Worm (Caenorhabditis elegans) whole organism, L4 larva: ENCODE data around the gene atg-2.

Source experiments
- T20F7.1 ChIP-seq: fragments of 200-800 bp; sonication (Bioruptor generic); optimal IDR thresholded peaks from 2 replicates; lab custom pipeline; 2018; ENCODE audit warnings: mild to moderate bottlenecking, missing genetic modification characterization, missing compliant biosample characterization
- T26A8.4 ChIP-seq: fragments of 200-800 bp; sonication (Bioruptor generic); IDR thresholded peaks from 2 replicates; pipeline ENCODE4 v1.3.6; 2022; ENCODE audit warnings: missing genetic modification characterization, missing compliant biosample characterization
- ZK337.2 ChIP-seq: fragments of 200-800 bp; sonication (Bioruptor generic); IDR thresholded peaks from 2 replicates; pipeline ENCODE4 v1.3.6; 2022; ENCODE audit warnings: missing genetic modification reagents, missing genetic modification characterization, missing compliant biosample characterization
- ama-1 ChIP-seq: fragments of 150-350 bp; optimal IDR thresholded peaks from 2 replicates; lab custom pipeline; 2014; ENCODE audit warnings: inconsistent platforms, mixed read lengths
- ceh-44 ChIP-seq: fragments of 200-800 bp; sonication (Bioruptor generic); IDR thresholded peaks from 2 replicates; pipeline ENCODE4 v1.3.6; 2022; ENCODE audit warnings: missing genetic modification reagents, missing genetic modification characterization, missing compliant biosample characterization
- ceh-62 ChIP-seq: sonication (generic microtip); optimal IDR thresholded peaks from 2 replicates; lab custom pipeline; 2017; ENCODE audit warnings: missing biosample characterization, missing genetic modification characterization
- ces-1 ChIP-seq: fragments of 150-350 bp; sonication (generic microtip); optimal IDR thresholded peaks from 4 replicates; lab custom pipeline; 2014; ENCODE audit warnings: missing biosample characterization, missing genetic modification reagents, missing genetic modification characterization
- ctbp-1 ChIP-seq: fragments of 200-800 bp; sonication (Bioruptor generic); IDR thresholded peaks from 2 replicates; pipeline ENCODE4 v1.3.6; 2022; ENCODE audit warnings: missing genetic modification reagents, missing genetic modification characterization, missing compliant biosample characterization
- daf-12 ChIP-seq: fragments of 150-350 bp; optimal IDR thresholded peaks from 2 replicates; lab custom pipeline; 2014; ENCODE audit warnings: missing biosample characterization, missing genetic modification reagents, missing genetic modification characterization
- daf-16 ChIP-seq, 3 experiments: sonication (generic microtip); optimal IDR thresholded peaks; 2 replicates each; lab custom pipeline; 2016 to 2017; ENCODE audit warnings: missing genetic modification characterization in 3 of 3, missing genetic modification reagents in 3 of 3, mild to moderate bottlenecking in 2 of 3, missing compliant biosample characterization in 2 of 3, missing biosample characterization in 1 of 3, moderate library complexity in 1 of 3
- dmd-6 ChIP-seq: fragments of 200-800 bp; sonication (Bioruptor generic); IDR thresholded peaks from 2 replicates; pipeline ENCODE4 v1.3.6; 2022; ENCODE audit warnings: missing genetic modification reagents, missing genetic modification characterization, missing compliant biosample characterization
- dmd-8 ChIP-seq: fragments of 200-800 bp; sonication (Bioruptor generic); IDR thresholded peaks from 2 replicates; pipeline ENCODE4 v1.3.6; 2022; ENCODE audit warnings: missing genetic modification characterization, missing compliant biosample characterization
- dmd-9 ChIP-seq: fragments of 200-800 bp; sonication (Bioruptor generic); IDR thresholded peaks from 2 replicates; pipeline ENCODE4 v1.3.6; 2022; ENCODE audit warnings: missing genetic modification reagents, missing genetic modification characterization, missing compliant biosample characterization
- duxl-1 ChIP-seq: sonication (generic microtip); optimal IDR thresholded peaks from 2 replicates; lab custom pipeline; 2016; ENCODE audit warnings: mild to moderate bottlenecking, missing genetic modification characterization, moderate library complexity, missing compliant biosample characterization; ENCODE audit not compliant: poor library complexity
- dve-1 ChIP-seq: sonication (generic microtip); optimal IDR thresholded peaks from 2 replicates; lab custom pipeline; 2017; ENCODE audit warnings: antibody characterized with exemption, mild to moderate bottlenecking, missing genetic modification characterization, missing compliant biosample characterization; ENCODE audit not compliant: insufficient read depth
- gei-8 ChIP-seq: fragments of 200-800 bp; sonication (Bioruptor generic); optimal IDR thresholded peaks from 2 replicates; lab custom pipeline; 2018; ENCODE audit warnings: mild to moderate bottlenecking, missing genetic modification characterization, missing compliant biosample characterization
- hif-1 ChIP-seq, 2 experiments: sonication (generic microtip); optimal IDR thresholded peaks; 2 replicates each; lab custom pipeline; 2016 to 2017; ENCODE audit warnings: missing compliant biosample characterization in 2 of 2, missing genetic modification characterization in 2 of 2, missing genetic modification reagents in 2 of 2, missing genotype in 2 of 2, mild to moderate bottlenecking in 1 of 2
- hlh-11 ChIP-seq: fragments of 200-800 bp; sonication (Bioruptor generic); optimal IDR thresholded peaks from 2 replicates; lab custom pipeline; 2018; ENCODE audit warnings: mild to moderate bottlenecking, missing genetic modification characterization, missing compliant biosample characterization
- hlh-30 ChIP-seq: sonication (generic microtip); optimal IDR thresholded peaks from 2 replicates; lab custom pipeline; 2017; ENCODE audit warnings: antibody characterized with exemption, mild to moderate bottlenecking, missing genetic modification characterization, missing compliant biosample characterization; ENCODE audit not compliant: insufficient read depth
- lim-7 ChIP-seq: fragments of 200-800 bp; sonication (Bioruptor generic); IDR thresholded peaks from 2 replicates; pipeline ENCODE4 v1.3.6; 2022; ENCODE audit warnings: missing genetic modification characterization, missing compliant biosample characterization
- lin-1 ChIP-seq: fragments of 200-800 bp; sonication (Bioruptor generic); IDR thresholded peaks from 2 replicates; pipeline ENCODE4 v1.3.6; 2022; ENCODE audit warnings: missing genetic modification reagents, missing genetic modification characterization, missing compliant biosample characterization
- lin-15B ChIP-seq: fragments of 150-350 bp; sonication (generic microtip); optimal IDR thresholded peaks from 3 replicates; lab custom pipeline; 2014; ENCODE audit warnings: missing biosample characterization, missing genetic modification characterization
- lin-38 ChIP-seq: fragments of 200-800 bp; sonication (Bioruptor generic); IDR thresholded peaks from 2 replicates; pipeline ENCODE4 v1.3.6; 2022; ENCODE audit warnings: missing genetic modification reagents, missing genetic modification characterization, missing compliant biosample characterization
- lsy-2 ChIP-seq, 2 experiments: fragments of 150-350 bp in 1 of 2; sonication (generic microtip) in 1 of 2; optimal IDR thresholded peaks; 2 replicates each; lab custom pipeline; 2014 to 2017; ENCODE audit warnings: missing biosample characterization in 2 of 2, missing genetic modification characterization in 2 of 2
- mes-2 ChIP-seq: sonication (generic microtip); optimal IDR thresholded peaks from 2 replicates; lab custom pipeline; 2016; ENCODE audit warnings: missing genotype, mild to moderate bottlenecking, missing genetic modification characterization, missing compliant biosample characterization; ENCODE audit not compliant: poor library complexity, severe bottlenecking
- mxl-2 ChIP-seq: fragments of 200-800 bp; sonication (Bioruptor generic); conservative IDR thresholded peaks from 2 replicates; pipeline ENCODE4 v1.3.6; 2022; ENCODE audit warnings: missing genetic modification reagents, missing genetic modification characterization, missing compliant biosample characterization
- nhr-102 ChIP-seq: sonication (generic microtip); optimal IDR thresholded peaks from 2 replicates; lab custom pipeline; 2016; ENCODE audit warnings: mild to moderate bottlenecking, missing genetic modification characterization, moderate library complexity, missing compliant biosample characterization
- nhr-111 ChIP-seq: fragments of 200-800 bp; sonication (Bioruptor generic); optimal IDR thresholded peaks from 2 replicates; lab custom pipeline; 2018; ENCODE audit warnings: mild to moderate bottlenecking, missing genetic modification characterization, missing compliant biosample characterization
- nhr-28 ChIP-seq: fragments of 150-350 bp; optimal IDR thresholded peaks from 2 replicates; lab custom pipeline; 2014; ENCODE audit warnings: missing biosample characterization, missing genetic modification characterization
- nhr-48 ChIP-seq: sonication (generic microtip); optimal IDR thresholded peaks from 2 replicates; lab custom pipeline; 2016; ENCODE audit warnings: mild to moderate bottlenecking, missing genetic modification characterization, missing compliant biosample characterization
- php-3 ChIP-seq: fragments of 200-800 bp; sonication (Bioruptor generic); IDR thresholded peaks from 2 replicates; pipeline ENCODE4 v1.3.6; 2022; ENCODE audit warnings: missing genetic modification reagents, missing genetic modification characterization, missing compliant biosample characterization
- pqm-1 ChIP-seq: sonication (generic microtip); optimal IDR thresholded peaks from 2 replicates; lab custom pipeline; 2017; ENCODE audit warnings: missing biosample characterization, missing genetic modification characterization
- rbr-2 ChIP-seq: sonication (generic microtip); optimal IDR thresholded peaks from 2 replicates; lab custom pipeline; 2016; ENCODE audit warnings: missing genotype, missing genetic modification characterization, missing compliant biosample characterization
- sdz-12 ChIP-seq: fragments of 200-800 bp; sonication (Bioruptor generic); optimal IDR thresholded peaks from 2 replicates; lab custom pipeline; 2018; ENCODE audit warnings: mild to moderate bottlenecking, missing genetic modification characterization, missing compliant biosample characterization
- tag-97 ChIP-seq: fragments of 200-800 bp; sonication (Bioruptor generic); IDR thresholded peaks from 2 replicates; pipeline ENCODE4 v1.3.6; 2022; ENCODE audit warnings: missing genetic modification characterization, missing compliant biosample characterization
- unc-39 ChIP-seq: sonication (generic microtip); optimal IDR thresholded peaks from 2 replicates; lab custom pipeline; 2017; ENCODE audit warnings: missing biosample characterization, missing genetic modification characterization
- unc-62 ChIP-seq, 3 experiments: fragments of 150-350 bp in 1 of 3; sonication (generic microtip); optimal IDR thresholded peaks in 2 of 3; peaks in 1 of 3; 1 replicate in 1 of 3; 2 replicates in 2 of 3; lab custom pipeline; 2014 to 2017; ENCODE audit warnings: missing biosample characterization in 3 of 3, missing genetic modification characterization in 3 of 3, missing genetic modification reagents in 3 of 3, missing genotype in 1 of 3
- zfp-3 ChIP-seq: fragments of 200-800 bp; sonication (Bioruptor generic); conservative IDR thresholded peaks from 2 replicates; pipeline ENCODE4 v1.3.6; 2022; ENCODE audit warnings: missing genetic modification reagents, missing genetic modification characterization, missing compliant biosample characterization
- zip-2 ChIP-seq: fragments of 150-350 bp; optimal IDR thresholded peaks from 2 replicates; lab custom pipeline; 2014; ENCODE audit warnings: missing biosample characterization, missing genetic modification characterization
- ztf-11 ChIP-seq: fragments of 150-350 bp; optimal IDR thresholded peaks from 2 replicates; lab custom pipeline; 2014; ENCODE audit warnings: missing biosample characterization, missing genetic modification characterization

The atg-2 gene

ce11 chrX:6788965-6789573 lies 17.5 kb upstream of the atg-2 start, which contains the start of gene sgca-1 (continued):
- TF ChIP-seq lin-1 (GFP tag; lab: Robert Waterston, UW) (no peak), dmd-8 (no peak), rbr-2 (tag; lab: Kevin White, UChicago) (no peak), dmd-9 (GFP tag; lab: Robert Waterston, UW) (no peak), unc-39 (no peak), T26A8.4 (GFP tag; lab: Robert Waterston, UW) (no peak), ZK337.2 (GFP tag; lab: Robert Waterston, UW) (no peak), lsy-2 (tag; optimal IDR thresholded peaks at IDR 0.05; lab: Kevin White, UChicago) (no peak), duxl-1 (tag; lab: Kevin White, UChicago) (no peak), daf-16 (GFP tag; optimal IDR thresholded peaks at IDR 0.05; lab: Kevin White, UChicago) (peak in 1 of 2 experiments; percentile 31), daf-16 (tag; optimal IDR thresholded peaks at IDR 0.05; lab: Kevin White, UChicago) (peak; percentile 85), gei-8 (GFP tag; lab: Kevin White, UChicago) (no peak), lin-38 (GFP tag; lab: Robert Waterston, UW) (no peak), ceh-44 (no peak), T20F7.1 (peak; percentile 41), lim-7 (GFP tag; lab: Robert Waterston, UW) (no peak), hif-1 (tag; optimal IDR thresholded peaks at IDR 0.05; lab: Kevin White, UChicago) (no peak), mes-2 (no peak)

ce11 chrX:6790457-6790856 lies 16.1 kb upstream of the atg-2 start:
- TF ChIP-seq unc-62 (GFP tag; optimal IDR thresholded peaks at IDR 0.05 in 1 of 2; lab: Kevin White, UChicago), result peak in 1 of 2 experiments; percentile 41
- no peak for TF ChIP-seq unc-62 (tag; optimal IDR thresholded peaks at IDR 0.05; lab: Kevin White, UChicago)
- TF ChIP-seq zfp-3 (GFP tag; lab: Robert Waterston, UW), result no peak
- no peak for TF ChIP-seq ama-1
- no peak for TF ChIP-seq lin-1 (GFP tag; lab: Robert Waterston, UW)
- TF ChIP-seq T20F7.1, result peak; percentile 6
- TF ChIP-seq daf-16 (GFP tag; optimal IDR thresholded peaks at IDR 0.05; lab: Kevin White, UChicago), result no peak
- peak; percentile 56 for TF ChIP-seq daf-16 (tag; optimal IDR thresholded peaks at IDR 0.05; lab: Kevin White, UChicago)
- peak; percentile 20; the same call in 1 of the 2 replicates for TF ChIP-seq dmd-6 (GFP tag; lab: Robert Waterston, UW)
- TF ChIP-seq dve-1 (tag; lab: Kevin White, UChicago), result peak; percentile 29
- no peak for TF ChIP-seq ctbp-1 (GFP tag; lab: Robert Waterston, UW)
- peak; percentile 31 for TF ChIP-seq hlh-30 (tag; lab: Kevin White, UChicago)

- peak; percentile 48 for TF ChIP-seq pqm-1 (tag; lab: Kevin White, UChicago)
- TF ChIP-seq hlh-11, result peak; percentile 14
- TF ChIP-seq ama-1, result peak; percentile 69
- no peak for TF ChIP-seq nhr-48 (tag; lab: Kevin White, UChicago)
- TF ChIP-seq dmd-6 (GFP tag; lab: Robert Waterston, UW), result peak; percentile 20; the same call in 1 of the 2 replicates
- peak; percentile 22 for TF ChIP-seq nhr-28
- no peak for TF ChIP-seq nhr-111 (GFP tag; lab: Kevin White, UChicago)
- TF ChIP-seq T20F7.1, result no peak
- peak; percentile 35 for TF ChIP-seq dve-1 (tag; lab: Kevin White, UChicago)
- no peak for TF ChIP-seq daf-16 (GFP tag; optimal IDR thresholded peaks at IDR 0.05; lab: Kevin White, UChicago)
- TF ChIP-seq daf-16 (tag; optimal IDR thresholded peaks at IDR 0.05; lab: Kevin White, UChicago), result peak; percentile 70
These were observed 15.6 kb upstream of the atg-2 start, which contains the start of gene asp-3 for ce11 chrX:6790986-6791385. asp-3 (plus strand) TSS chrX:6791064.

ce11 chrX:6792281-6793003 lies 14.1 kb upstream of the atg-2 start:
- TF ChIP-seq ztf-11 (tag; lab: Kevin White, UChicago), result no peak
- no peak for TF ChIP-seq zip-2 (tag; lab: Kevin White, UChicago)
- peak; percentile 64; the same call in 1 of the 2 replicates for TF ChIP-seq php-3 (GFP tag; lab: Robert Waterston, UW)
- peak; percentile 50 for TF ChIP-seq dmd-6 (GFP tag; lab: Robert Waterston, UW)
- TF ChIP-seq hif-1 (tag; optimal IDR thresholded peaks at IDR 0.05; lab: Kevin White, UChicago), result no peak
- TF ChIP-seq ceh-62 (tag; lab: Kevin White, UChicago), result no peak
- TF ChIP-seq T20F7.1, result peak; percentile 23
- TF ChIP-seq pqm-1 (tag; lab: Kevin White, UChicago), result peak; percentile 56
- TF ChIP-seq lin-15B (tag; lab: Kevin White, UChicago), result no peak
- TF ChIP-seq nhr-102 (tag; lab: Kevin White, UChicago), result peak; percentile 25
- no peak for TF ChIP-seq mxl-2
- TF ChIP-seq ces-1 (GFP tag; lab: Kevin White, UChicago), result no peak
- peak; percentile 80 for TF ChIP-seq dve-1 (tag; lab: Kevin White, UChicago)
- no peak for TF ChIP-seq daf-12 (tag; lab: Kevin White, UChicago)
- no peak for TF ChIP-seq daf-16 (GFP tag; optimal IDR thresholded peaks at IDR 0.05; lab: Kevin White, UChicago)
- TF ChIP-seq daf-16 (tag; optimal IDR thresholded peaks at IDR 0.05; lab: Kevin White, UChicago), result peak; percentile 97
- no peak for TF ChIP-seq sdz-12
- TF ChIP-seq tag-97, result no peak
